Fruit fly (Drosophila melanogaster) whole organism, larva: ENCODE measurements around the gene CG13482.
A peak's percentile ranks its signal among the peaks of the same experiment; 100 is the strongest.

Experiments
- noc ChIP-seq: fragments of 200-800 bp; sonication (Bioruptor generic); optimal IDR thresholded peaks from 3 replicates; lab custom pipeline; 2019; ENCODE audit warnings: missing biosample characterization, mild to moderate bottlenecking, missing genetic modification characterization, moderate library complexity

CG13482 gene

DNA sequence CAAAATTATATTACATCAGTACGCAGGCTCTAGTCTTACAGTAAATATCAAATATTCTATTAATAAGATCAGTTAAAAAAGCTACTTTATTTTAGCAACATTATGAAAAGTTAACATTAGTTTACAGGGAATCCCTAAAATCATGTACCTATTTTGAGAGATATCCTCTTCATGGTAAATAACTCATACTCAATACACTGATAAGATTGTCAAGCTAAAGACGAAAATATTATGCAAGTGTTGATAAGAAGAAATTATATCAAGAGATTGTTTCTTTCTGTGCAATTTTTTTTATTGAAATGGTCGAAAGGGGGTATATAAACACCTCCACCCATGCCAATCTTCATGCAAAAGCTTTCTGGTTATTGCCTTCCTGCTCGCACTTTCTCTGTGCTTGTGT lies 709 bp upstream of the CG13482 start:
- TF ChIP-seq noc (tag; lab: Kevin White, UChicago): no peak

DNA sequence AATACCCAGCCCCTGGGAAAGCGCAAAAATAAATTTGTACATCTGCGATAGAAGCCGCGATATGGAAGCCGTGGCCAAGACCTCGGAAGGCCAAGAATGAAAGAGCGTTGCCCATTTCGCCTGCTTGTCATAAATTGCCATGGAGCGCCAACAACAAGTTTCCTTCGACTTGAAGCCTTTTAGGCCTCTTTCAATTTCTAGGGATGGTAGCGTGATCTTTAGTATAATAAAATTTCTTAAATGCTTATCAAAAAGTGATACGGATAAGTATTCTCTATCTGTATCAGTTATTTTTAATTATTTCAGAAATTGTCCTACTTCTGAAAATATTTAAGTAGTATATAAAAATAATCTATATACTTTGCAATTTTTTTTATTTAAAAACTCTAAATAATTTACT lies 3.4 kb downstream of the CG13482 start:
- no peak for TF ChIP-seq noc (tag; lab: Kevin White, UChicago)

DNA sequence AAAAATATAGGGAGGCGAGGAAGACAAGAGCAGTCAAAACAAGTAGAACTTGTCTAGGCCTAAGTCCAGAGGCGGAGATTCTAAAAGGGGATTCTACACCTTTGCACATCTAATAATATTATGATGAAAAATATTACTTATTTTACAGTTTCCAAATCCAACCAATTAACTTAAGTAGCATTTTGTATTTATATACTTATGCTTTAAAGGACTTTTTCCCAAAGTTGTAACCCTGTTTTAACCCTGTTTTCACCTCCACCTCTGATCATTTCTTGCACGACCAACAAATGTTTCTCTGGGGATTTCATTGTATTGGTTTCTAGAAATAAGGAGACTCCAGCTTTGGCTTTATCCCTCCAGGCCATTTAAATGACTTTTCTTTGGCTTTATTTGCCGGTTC lies 6.7 kb downstream of the CG13482 start:
- peak; percentile 64 for TF ChIP-seq noc (tag; lab: Kevin White, UChicago)

DNA sequence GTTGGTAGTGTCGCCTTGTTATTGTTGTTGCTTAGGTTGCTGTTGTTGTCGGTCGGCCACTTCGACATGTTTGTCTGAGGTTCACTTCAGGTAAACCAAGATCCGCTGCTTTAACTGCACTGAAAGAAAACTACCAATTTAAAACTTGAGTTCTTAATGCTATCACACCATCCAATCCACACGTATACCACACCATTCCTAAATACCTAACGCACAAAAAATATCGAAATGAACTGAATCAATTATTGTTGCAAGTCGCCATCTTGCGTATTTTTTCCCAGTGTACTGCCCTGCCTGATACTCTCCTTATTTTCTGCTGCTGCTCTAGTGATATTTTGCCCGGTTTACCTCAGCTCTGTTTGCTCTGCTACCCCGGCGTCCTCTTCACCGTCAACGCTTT lies 9.7 kb downstream of the CG13482 start:
- peak; percentile 70 for TF ChIP-seq noc (tag; lab: Kevin White, UChicago)

DNA sequence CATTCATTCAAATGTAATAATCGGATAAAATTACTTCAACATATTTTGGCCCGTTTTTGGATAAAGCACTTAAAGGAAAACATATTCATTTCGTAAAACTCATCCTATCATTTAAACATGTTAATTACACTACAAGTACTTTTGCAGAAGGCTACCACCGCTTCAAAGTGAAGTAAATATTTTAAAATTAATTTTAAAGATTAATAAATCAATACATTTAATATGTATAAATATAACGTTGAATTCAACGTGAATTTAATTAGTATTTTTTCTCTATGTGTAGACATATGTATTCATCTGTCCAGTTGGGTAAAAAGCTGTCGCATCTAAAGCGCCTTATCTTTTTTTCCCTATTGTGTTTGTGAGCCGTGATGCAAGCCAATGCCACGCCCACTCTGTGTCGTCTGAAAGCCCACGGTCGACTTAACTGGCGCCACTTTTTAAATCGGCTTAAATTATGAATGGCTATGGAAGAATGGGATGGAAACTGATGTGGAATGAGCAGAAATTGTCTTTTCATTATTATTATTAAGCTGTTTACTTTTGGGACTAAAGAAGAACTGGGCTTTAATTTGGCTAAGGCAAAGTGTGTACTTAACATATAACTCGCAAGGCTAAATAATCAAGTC lies 14.3 kb downstream of the CG13482 start:
- TF ChIP-seq noc (tag; lab: Kevin White, UChicago): no peak

DNA sequence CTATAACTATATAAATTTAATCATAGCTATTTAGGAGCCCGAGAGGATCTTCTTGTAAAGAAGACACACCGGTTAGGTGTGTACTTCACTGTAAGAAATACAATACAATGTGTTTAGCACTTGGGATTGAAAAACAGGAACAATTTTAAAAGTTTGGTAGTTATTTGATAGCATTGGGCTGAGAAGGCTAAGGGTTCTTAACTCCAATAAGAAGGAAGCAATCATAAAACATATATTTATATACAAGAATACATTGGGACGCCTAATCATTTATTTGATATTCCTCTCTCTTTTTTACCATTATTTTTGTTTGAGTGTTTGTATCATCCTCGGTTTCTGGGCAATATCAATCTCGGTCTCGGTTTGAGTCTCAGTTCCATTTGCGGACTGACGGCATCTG lies 17.4 kb downstream of the CG13482 start:
- no peak for TF ChIP-seq noc (tag; lab: Kevin White, UChicago)

DNA sequence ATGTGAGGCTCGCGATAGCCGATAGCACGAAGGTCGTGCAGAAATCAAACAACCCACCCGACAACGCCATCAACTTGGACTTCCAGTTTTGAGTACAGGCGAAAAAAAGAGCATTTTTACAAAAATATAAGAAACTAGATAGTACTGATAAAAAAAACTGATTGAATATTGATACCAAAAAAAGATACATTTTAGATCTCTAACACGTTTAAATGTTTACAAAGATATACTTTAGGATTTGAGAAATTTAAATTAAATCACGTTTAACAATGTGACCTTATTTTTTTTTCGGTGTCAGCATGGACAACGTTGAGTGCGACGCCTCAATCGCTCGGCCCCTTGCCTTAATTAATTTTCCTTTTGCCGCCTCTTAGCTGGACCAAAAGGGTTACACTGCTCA lies 21.1 kb downstream of the CG13482 start:
- TF ChIP-seq noc (tag; lab: Kevin White, UChicago): no peak

DNA sequence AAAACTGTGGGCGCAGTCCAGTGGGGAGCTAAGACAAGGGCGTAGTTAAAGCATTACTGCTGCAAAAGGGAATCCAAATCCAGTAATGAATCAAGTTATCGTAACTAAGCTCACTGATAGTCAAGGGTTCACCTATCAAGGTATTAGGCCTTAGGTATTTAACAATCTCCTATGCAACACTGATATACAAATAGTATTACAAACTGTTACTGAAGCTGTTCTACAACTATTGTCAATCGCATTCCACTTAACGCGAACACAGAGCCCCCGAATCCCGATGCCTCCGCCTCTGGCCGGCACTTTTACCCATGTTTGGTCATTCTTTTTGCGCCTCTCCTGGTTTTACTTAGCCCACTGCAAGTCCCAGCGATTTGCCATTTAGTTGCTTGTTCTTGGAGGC lies 21.7 kb downstream of the CG13482 start:
- no peak for TF ChIP-seq noc (tag; lab: Kevin White, UChicago)

DNA sequence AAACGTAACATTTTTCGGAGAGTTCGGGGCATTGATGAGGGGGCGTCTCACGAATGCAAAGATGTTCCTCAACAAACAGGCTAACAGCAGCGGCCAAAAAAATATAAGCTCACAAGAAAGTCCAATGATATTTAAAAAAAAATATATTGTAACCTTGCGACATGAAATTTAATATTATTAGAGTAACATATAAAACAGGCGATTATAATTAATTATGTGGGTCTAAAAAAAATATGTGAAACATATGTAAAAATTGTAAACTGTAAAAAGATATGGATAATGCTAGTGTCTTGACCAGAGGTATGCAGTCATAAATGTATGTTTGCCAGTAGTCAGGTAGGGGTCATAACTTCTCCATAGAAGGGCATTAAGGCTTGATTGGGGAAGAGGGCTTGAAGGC lies 24.0 kb downstream of the CG13482 start:
- no peak for TF ChIP-seq noc (tag; lab: Kevin White, UChicago)

DNA sequence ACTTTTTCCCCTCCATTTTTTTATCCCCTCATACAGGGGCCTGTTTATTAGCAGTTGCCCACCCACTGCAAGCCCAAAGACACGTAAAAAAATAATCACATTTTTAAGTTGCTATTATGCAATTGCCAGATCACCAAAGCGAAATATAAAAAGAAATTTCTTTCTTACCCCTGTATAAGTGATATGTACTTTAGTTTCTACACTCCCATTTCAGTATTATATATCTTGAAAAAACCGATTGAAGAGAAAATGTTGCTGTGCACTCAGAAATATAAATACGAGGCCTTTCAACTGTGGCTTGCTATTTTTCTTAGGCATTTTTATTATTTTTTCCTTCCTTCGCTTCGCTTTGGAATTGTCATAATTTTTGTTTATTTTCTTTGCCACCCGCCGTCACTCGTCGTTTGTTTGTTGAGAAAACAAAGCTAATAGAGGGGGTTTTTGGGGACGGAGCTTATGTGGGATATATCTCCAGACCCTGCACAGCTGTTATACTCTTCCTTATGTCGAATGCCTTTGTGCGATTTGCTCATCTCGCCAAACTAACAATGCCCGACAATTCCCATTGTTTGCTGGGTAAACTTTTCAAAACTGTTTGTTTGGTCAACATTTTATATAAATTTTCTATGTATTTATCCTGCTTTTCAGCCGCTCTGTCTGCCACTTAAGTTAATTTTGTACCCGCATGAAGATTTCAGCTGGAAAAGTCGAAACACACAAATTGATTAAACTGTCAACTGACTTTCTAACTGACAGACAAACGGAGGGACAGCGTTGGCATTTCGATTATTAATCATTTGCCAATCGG lies 25.3 kb downstream of the CG13482 start:
- TF ChIP-seq noc (tag; lab: Kevin White, UChicago): no peak

DNA sequence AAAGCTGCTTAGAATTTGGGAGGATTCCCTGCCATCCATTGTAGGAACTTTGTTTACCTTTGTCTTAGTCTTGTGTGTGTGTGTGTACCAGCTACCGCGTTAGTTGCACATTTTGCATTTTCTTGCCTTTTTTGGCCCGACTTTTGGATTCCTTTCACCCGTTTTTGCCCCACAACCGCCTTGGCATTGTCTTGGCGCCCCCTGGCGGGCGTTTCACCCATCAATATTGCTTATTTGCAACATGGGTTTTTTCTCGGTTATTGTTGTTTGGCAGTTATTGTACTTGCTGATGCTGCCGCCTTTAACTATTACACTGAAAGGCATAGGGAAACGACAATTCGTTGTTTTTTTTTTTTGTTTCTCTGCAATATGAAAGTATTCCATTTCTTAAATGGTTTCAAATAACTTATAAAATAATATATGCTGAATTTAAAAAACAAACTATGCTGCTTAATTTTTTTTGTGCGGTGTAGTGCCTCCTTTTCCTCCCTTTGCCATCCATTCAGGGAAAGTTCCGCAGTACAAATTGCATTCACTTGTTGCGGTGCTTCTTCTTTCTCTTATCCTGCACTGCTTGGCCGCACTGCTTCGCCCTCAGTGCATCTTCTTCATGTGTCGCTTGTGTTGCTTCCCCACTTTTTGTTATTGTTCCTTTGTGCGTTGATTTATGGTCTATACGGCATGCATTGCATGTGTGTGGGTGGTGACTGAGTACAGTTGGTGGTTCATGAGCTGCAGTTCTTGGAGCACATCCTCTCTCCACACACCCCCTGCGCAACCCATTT lies 27.6 kb downstream of the CG13482 start:
- no peak for TF ChIP-seq noc (tag; lab: Kevin White, UChicago)

DNA sequence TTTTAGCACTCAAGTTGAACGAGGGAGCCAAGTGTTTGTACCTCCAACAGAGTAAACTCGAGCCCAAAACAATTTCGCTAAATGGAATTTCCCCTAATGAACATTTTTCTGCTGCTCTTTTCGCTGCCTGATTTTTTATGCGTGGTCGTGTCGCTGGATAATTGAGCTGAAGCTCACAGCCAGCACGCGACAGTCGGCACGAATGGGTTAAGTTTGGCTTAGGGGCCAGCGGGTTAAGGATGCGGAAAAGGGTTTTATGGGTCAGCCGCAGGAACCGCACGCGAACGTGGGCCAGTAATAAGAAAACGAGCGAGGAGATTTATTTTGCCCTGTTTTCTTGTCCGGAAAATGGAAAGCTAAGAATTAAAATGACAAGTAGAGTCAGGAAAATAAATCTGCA lies 29.8 kb downstream of the CG13482 start:
- no peak for TF ChIP-seq noc (tag; lab: Kevin White, UChicago)

DNA sequence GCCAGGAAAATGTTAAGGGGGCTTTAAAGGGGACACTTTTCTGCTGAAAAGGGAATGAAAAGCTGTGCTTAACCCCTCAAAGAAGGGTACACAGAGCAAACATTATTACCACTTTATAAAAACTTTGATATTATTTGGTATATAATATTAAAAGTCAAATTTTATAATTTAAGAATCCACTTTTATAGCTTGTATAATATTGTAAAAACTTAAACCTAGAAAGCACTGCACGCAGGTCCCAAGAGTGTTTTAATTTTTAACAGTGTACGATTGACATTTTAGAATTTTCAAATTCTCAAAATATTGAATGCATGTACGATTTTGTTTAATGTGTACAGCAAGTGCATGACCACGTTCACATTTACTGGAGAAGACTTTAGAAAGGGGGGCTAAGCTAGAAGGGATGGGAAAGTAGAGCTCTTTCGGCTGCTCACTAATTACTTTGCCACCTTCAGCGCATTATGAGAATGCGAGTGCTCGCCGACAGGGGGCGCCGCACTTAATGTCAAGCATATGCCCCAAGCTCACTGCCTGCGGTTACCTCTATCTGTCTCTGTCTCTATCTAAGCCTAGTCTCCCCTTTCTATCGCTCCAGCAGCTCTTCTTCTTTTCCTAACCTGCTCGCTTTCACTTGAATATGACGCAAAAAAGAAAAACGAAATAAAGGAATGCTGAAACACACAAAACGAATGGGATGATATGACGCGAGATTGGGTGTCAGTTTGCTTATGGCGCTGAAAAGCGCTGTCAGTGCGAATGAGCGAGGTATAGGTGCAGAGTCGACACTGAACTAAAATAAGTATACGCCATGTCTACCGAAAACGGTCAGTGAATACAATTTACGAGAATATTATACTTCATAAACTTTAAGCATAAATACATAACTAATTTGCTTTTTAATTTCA lies 30.9 kb downstream of the CG13482 start:
- no peak for TF ChIP-seq noc (tag; lab: Kevin White, UChicago)

DNA sequence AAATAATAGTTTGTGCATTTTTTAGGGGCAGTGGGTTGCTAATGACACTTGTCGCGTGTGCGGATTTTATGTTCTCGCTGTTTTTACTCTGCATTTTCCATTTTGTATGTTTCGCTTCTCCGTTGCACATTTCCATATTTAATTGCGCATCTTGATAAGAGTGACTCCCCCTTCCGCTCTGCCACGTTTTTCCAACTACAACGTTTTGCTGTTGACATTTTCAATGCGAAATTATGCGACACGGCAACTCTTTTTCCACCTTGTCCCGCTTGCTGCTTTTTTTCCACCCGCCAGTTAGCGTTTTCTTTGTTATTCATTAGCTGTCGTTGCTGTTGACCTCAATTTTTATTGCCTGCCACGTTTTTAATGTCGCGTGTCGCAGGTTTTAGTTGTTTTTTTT lies 32.9 kb downstream of the CG13482 start:
- TF ChIP-seq noc (tag; lab: Kevin White, UChicago): no peak

DNA sequence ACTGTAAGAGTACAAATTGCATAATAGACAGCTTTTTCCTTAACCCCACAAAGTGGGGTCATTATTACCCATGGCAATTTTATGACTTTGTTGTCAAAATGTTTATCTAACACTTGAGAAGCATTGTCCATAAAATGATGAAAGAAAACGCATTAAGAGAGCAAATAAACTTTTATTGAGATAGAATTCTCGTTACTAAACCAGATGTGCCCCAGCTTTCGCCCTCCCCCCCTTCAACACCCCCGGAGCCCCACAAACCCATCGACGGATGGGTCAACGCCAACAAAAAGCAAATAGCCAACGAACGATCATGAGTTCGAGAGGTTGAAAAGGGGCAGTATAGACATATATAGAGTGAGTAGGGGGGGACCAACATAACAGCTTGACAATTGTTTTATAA lies 33.5 kb downstream of the CG13482 start:
- no peak for TF ChIP-seq noc (tag; lab: Kevin White, UChicago)
